Worm (Caenorhabditis elegans): ENCODE data around the gene ldh-1.

The ldh-1 gene

ce11 chrII:11675877-11676473, 48.0 kb upstream of the ldh-1 start, which contains the start of the genes trr-1 and C47D12.2 (continued):
- TF ChIP-seq hmg-20 (GFP tag; IDR thresholded peaks at IDR 0.05): no peak
- TF ChIP-seq hmg-1.2 (GFP tag; IDR thresholded peaks at IDR 0.05): peak; percentile 36; the same call in 1 of the 2 replicates
- no peak for TF ChIP-seq sdz-38 (tag; optimal IDR thresholded peaks at IDR 0.05)
- TF ChIP-seq mxl-1 (tag; optimal IDR thresholded peaks at IDR 0.05): no peak
- peak; percentile 18 for TF ChIP-seq xnd-1 (tag; optimal IDR thresholded peaks at IDR 0.05)
- no peak for TF ChIP-seq lin-35 (GFP tag; optimal IDR thresholded peaks at IDR 0.05)
- no peak for TF ChIP-seq ccch-3 (GFP tag; optimal IDR thresholded peaks at IDR 0.05)

- no peak for TF ChIP-seq ztf-26 (tag; optimal IDR thresholded peaks at IDR 0.05)
- no peak for TF ChIP-seq attf-5 (GFP tag; optimal IDR thresholded peaks at IDR 0.05)
- no peak for TF ChIP-seq bed-2 (GFP tag; IDR thresholded peaks at IDR 0.05)
- TF ChIP-seq akir-1 (GFP tag; optimal IDR thresholded peaks at IDR 0.05): no peak
- TF ChIP-seq B0019.2 (GFP tag; conservative IDR thresholded peaks at IDR 0.05): peak; percentile 63; the same call in 1 of the 2 replicates
- peak; percentile 91 for TF ChIP-seq lsl-1 (GFP tag; optimal IDR thresholded peaks at IDR 0.05)
- TF ChIP-seq xnd-1 (tag; optimal IDR thresholded peaks at IDR 0.05): peak; percentile 12
- no peak for TF ChIP-seq cebp-1 (GFP tag; IDR thresholded peaks at IDR 0.05)
- peak; percentile 69 for TF ChIP-seq cebp-1 (tag; optimal IDR thresholded peaks at IDR 0.05)
- TF ChIP-seq snpc-1.3 (tag; optimal IDR thresholded peaks at IDR 0.05; ENCODE audit: insufficient read depth): no peak
- TF ChIP-seq madf-6 (GFP tag; IDR thresholded peaks at IDR 0.05): peak; percentile 42; the same call in 1 of the 2 replicates
- no peak for TF ChIP-seq snpc-1.1 (tag; optimal IDR thresholded peaks at IDR 0.05; ENCODE audit: insufficient read depth)
Measured at ce11 chrII:11680220-11680619, 43.8 kb upstream of the ldh-1 start.

- TF ChIP-seq snpc-1.1 (tag; optimal IDR thresholded peaks at IDR 0.05; ENCODE audit: insufficient read depth) (no peak), F49E8.2 (tag; optimal IDR thresholded peaks at IDR 0.05; ENCODE audit: insufficient read depth) (no peak), nhr-120 (GFP tag; IDR thresholded peaks at IDR 0.05) (no peak), D2030.7 (GFP tag; IDR thresholded peaks at IDR 0.05) (no peak)
Measured at ce11 chrII:11681136-11681824, 42.7 kb upstream of the ldh-1 start, which contains the start of the genes sfxn-1.4 and C47D12.4. Gene sfxn-1.4 (minus strand): TSS chrII:11681236. Gene C47D12.4 (plus strand): TSS chrII:11681774.

DNA sequence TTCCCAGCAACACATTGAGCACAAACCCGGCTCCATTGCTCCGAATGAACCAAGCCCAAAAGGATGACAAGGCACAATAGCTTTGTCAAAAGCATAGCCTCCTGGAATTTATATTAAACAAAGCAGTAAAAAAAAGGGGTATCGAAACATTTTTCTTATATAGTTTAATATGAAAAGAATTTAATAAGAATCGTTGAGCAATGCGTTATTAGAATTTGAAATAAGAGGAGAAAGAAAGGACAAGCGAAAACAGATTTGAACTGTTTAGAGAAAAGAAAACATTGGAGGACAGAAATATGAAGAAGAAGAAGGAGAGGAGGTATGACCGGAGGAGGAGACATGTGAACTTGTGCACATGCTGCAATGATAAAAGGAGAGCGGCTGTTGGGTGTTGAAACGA, 38.8 kb upstream of the ldh-1 start, which contains the start of gene C47D12.5:
Gene C47D12.5 (minus strand): TSS at position 101 of the 400 bp plus-strand sequence.
- no peak for TF ChIP-seq hmg-1.2 (GFP tag; IDR thresholded peaks at IDR 0.05)
- TF ChIP-seq F39B2.1 (GFP tag; IDR thresholded peaks at IDR 0.05): no peak
- TF ChIP-seq ztf-25 (GFP tag; IDR thresholded peaks at IDR 0.05): no peak
- no peak for TF ChIP-seq ceh-40 (GFP tag; IDR thresholded peaks at IDR 0.05)
- TF ChIP-seq F37B4.10 (GFP tag; IDR thresholded peaks at IDR 0.05): no peak
- no peak for TF ChIP-seq xnd-1 (tag; optimal IDR thresholded peaks at IDR 0.05)
- no peak for TF ChIP-seq madf-8 (GFP tag; conservative IDR thresholded peaks at IDR 0.05)
- no peak for TF ChIP-seq Y67H2A.10 (GFP tag; conservative IDR thresholded peaks at IDR 0.05)
- TF ChIP-seq nhr-179 (tag; optimal IDR thresholded peaks at IDR 0.05): no peak
- no peak for TF ChIP-seq bed-2 (GFP tag; IDR thresholded peaks at IDR 0.05)
- no peak for TF ChIP-seq ccch-3 (GFP tag; optimal IDR thresholded peaks at IDR 0.05)
- TF ChIP-seq madf-10 (tag; optimal IDR thresholded peaks at IDR 0.05): no peak
- no peak for TF ChIP-seq T07F8.4 (tag; optimal IDR thresholded peaks at IDR 0.05)
